Fruit fly (Drosophila melanogaster) whole organism, embryonic: ENCODE measurements around the gene Arpc4.

Source experiments
- Adf1 ChIP-seq: fragments of 200-800 bp; sonication (Bioruptor generic); IDR thresholded peaks from 2 replicates; pipeline ENCODE4 v1.3.6; 2022; ENCODE audit warnings: missing biosample characterization, missing genetic modification characterization
- B-H1 ChIP-seq: fragments of 200-800 bp; sonication (Bioruptor generic); IDR thresholded peaks from 3 replicates; pipeline ENCODE4 v1.3.6; 2022; ENCODE audit warnings: missing biosample characterization, missing genetic modification characterization
- BEAF-32 ChIP-seq: fragments of 200-800 bp; sonication (Bioruptor generic); optimal IDR thresholded peaks from 3 replicates; lab custom pipeline; 2017; ENCODE audit warnings: missing biosample characterization, missing genetic modification characterization, mild to moderate bottlenecking, moderate library complexity, missing genetic modification reagents
- Bdp1 ChIP-seq: fragments of 200-800 bp; sonication (Bioruptor generic); optimal IDR thresholded peaks from 3 replicates; lab custom pipeline; 2016; ENCODE audit warnings: missing biosample characterization, missing genetic modification characterization
- BtbVII ChIP-seq: fragments of 200-800 bp; sonication (Bioruptor generic); optimal IDR thresholded peaks from 3 replicates; lab custom pipeline; 2017; ENCODE audit warnings: missing biosample characterization, mild to moderate bottlenecking, missing genetic modification characterization
- CG10267 ChIP-seq: fragments of 200-800 bp; sonication (Bioruptor generic); optimal IDR thresholded peaks from 2 replicates; lab custom pipeline; 2018; ENCODE audit warnings: missing biosample characterization, mild to moderate bottlenecking, missing genetic modification characterization, moderate library complexity
- CG10979 ChIP-seq: fragments of 200-800 bp; sonication (Bioruptor generic); optimal IDR thresholded peaks from 2 replicates; lab custom pipeline; 2018; ENCODE audit warnings: missing biosample characterization, mild to moderate bottlenecking, missing genetic modification characterization, moderate library complexity
- CG1603 ChIP-seq: fragments of 200-800 bp; sonication (Bioruptor generic); optimal IDR thresholded peaks from 2 replicates; lab custom pipeline; 2019; ENCODE audit warnings: missing biosample characterization, mild to moderate bottlenecking, missing genetic modification characterization, moderate library complexity
- CG2199 ChIP-seq: fragments of 200-800 bp; sonication (Bioruptor generic); IDR thresholded peaks from 3 replicates; pipeline ENCODE4 v1.3.6; 2022; ENCODE audit warnings: missing biosample characterization, missing genetic modification characterization
- CG2202 ChIP-seq: fragments of 200-800 bp; sonication (Bioruptor generic); optimal IDR thresholded peaks from 2 replicates; lab custom pipeline; 2018; ENCODE audit warnings: missing biosample characterization, mild to moderate bottlenecking, missing genetic modification characterization
- CG30403 ChIP-seq: fragments of 200-800 bp; sonication (Bioruptor generic); optimal IDR thresholded peaks from 3 replicates; lab custom pipeline; 2016; ENCODE audit warnings: missing biosample characterization, missing genetic modification characterization
- CG3281 ChIP-seq: fragments of 200-800 bp; sonication (Bioruptor generic); optimal IDR thresholded peaks from 3 replicates; lab custom pipeline; 2017; ENCODE audit warnings: missing biosample characterization, mild to moderate bottlenecking, missing genetic modification characterization
- CG5180 ChIP-seq: fragments of 200-800 bp; sonication (Bioruptor generic); optimal IDR thresholded peaks from 3 replicates; lab custom pipeline; 2017; ENCODE audit warnings: missing biosample characterization, missing genetic modification characterization, mild to moderate bottlenecking, moderate library complexity, missing genetic modification reagents
- CG7745 ChIP-seq: fragments of 200-800 bp; sonication (Bioruptor generic); optimal IDR thresholded peaks from 2 replicates; lab custom pipeline; 2018; ENCODE audit warnings: missing biosample characterization, mild to moderate bottlenecking, missing genetic modification characterization, moderate library complexity
- Dip3 ChIP-seq: fragments of 200-800 bp; sonication (Bioruptor generic); optimal IDR thresholded peaks from 3 replicates; lab custom pipeline; 2016; ENCODE audit warnings: missing biosample characterization, missing genetic modification characterization
- Ets97D ChIP-seq: fragments of 200-800 bp; sonication (Bioruptor generic); optimal IDR thresholded peaks from 3 replicates; lab custom pipeline; 2016; ENCODE audit warnings: missing biosample characterization, missing genetic modification characterization
- Gsc ChIP-seq: fragments of 200-800 bp; sonication (Bioruptor generic); IDR thresholded peaks from 2 replicates; pipeline ENCODE4 v1.3.6; 2022; ENCODE audit warnings: missing biosample characterization, missing genetic modification characterization
- HLH4C ChIP-seq: fragments of 200-800 bp; sonication (Bioruptor generic); IDR thresholded peaks from 3 replicates; pipeline ENCODE4 v1.3.6; 2022; ENCODE audit warnings: missing biosample characterization, missing genetic modification characterization; ENCODE audit not compliant: partially characterized antibody
- HLH54F ChIP-seq: fragments of 200-800 bp; sonication (Bioruptor generic); optimal IDR thresholded peaks from 3 replicates; lab custom pipeline; 2016; ENCODE audit warnings: missing biosample characterization, missing genetic modification characterization
- HLHmδ ChIP-seq: fragments of 200-800 bp; sonication (Bioruptor generic); optimal IDR thresholded peaks from 2 replicates; lab custom pipeline; 2018; ENCODE audit warnings: missing biosample characterization, mild to moderate bottlenecking, missing genetic modification characterization, moderate library complexity
- Pdp1 ChIP-seq, 2 experiments: fragments of 200-800 bp; sonication (Bioruptor generic); optimal IDR thresholded peaks; 3 replicates each; lab custom pipeline; 2016; ENCODE audit warnings: missing biosample characterization in 2 of 2, missing genetic modification characterization in 2 of 2, mild to moderate bottlenecking in 1 of 2, moderate library complexity in 1 of 2
- Side ChIP-seq: fragments of 200-800 bp; sonication (Bioruptor generic); optimal IDR thresholded peaks from 2 replicates; lab custom pipeline; 2016; ENCODE audit warnings: missing biosample characterization, missing genetic modification characterization
- Sox102F ChIP-seq: fragments of 200-800 bp; sonication (Bioruptor generic); optimal IDR thresholded peaks from 2 replicates; lab custom pipeline; 2018; ENCODE audit warnings: missing biosample characterization, mild to moderate bottlenecking, missing genetic modification characterization, moderate library complexity
- TFAM ChIP-seq: fragments of 200-800 bp; sonication (Bioruptor generic); optimal IDR thresholded peaks from 2 replicates; lab custom pipeline; 2017; ENCODE audit warnings: missing biosample characterization, missing genetic modification characterization, inconsistent platforms
- YL-1 ChIP-seq: fragments of 200-800 bp; sonication (Bioruptor generic); optimal IDR thresholded peaks from 3 replicates; lab custom pipeline; 2017; ENCODE audit warnings: missing biosample characterization, mild to moderate bottlenecking, missing genetic modification characterization
- bbx ChIP-seq: fragments of 200-800 bp; sonication (Bioruptor generic); IDR thresholded peaks from 2 replicates; pipeline ENCODE4 v1.3.6; 2022; ENCODE audit warnings: missing biosample characterization, missing genetic modification characterization; ENCODE audit not compliant: partially characterized antibody
- bcd ChIP-seq: fragments of 200-800 bp; sonication (Bioruptor generic); optimal IDR thresholded peaks from 2 replicates; lab custom pipeline; 2017; ENCODE audit warnings: missing biosample characterization, mild to moderate bottlenecking, missing genetic modification characterization
- bsh ChIP-seq, 2 experiments: fragments of 200-800 bp; sonication (Bioruptor generic); optimal IDR thresholded peaks; 2 replicates each; lab custom pipeline; 2017 to 2018; ENCODE audit warnings: mild to moderate bottlenecking in 2 of 2, missing biosample characterization in 2 of 2, missing genetic modification characterization in 2 of 2, moderate library complexity in 1 of 2
- cato ChIP-seq: fragments of 200-800 bp; sonication (Bioruptor generic); optimal IDR thresholded peaks from 2 replicates; lab custom pipeline; 2016; ENCODE audit warnings: missing biosample characterization, missing genetic modification characterization, borderline replicate concordance
- chm ChIP-seq: fragments of 200-800 bp; sonication (Bioruptor generic); IDR thresholded peaks from 2 replicates; pipeline ENCODE4 v1.3.6; 2022; ENCODE audit warnings: missing biosample characterization, missing genetic modification characterization
- crc ChIP-seq: fragments of 200-800 bp; sonication (Bioruptor generic); optimal IDR thresholded peaks from 2 replicates; lab custom pipeline; 2016; ENCODE audit warnings: missing biosample characterization, missing genetic modification characterization
- fd102C ChIP-seq: fragments of 200-800 bp; sonication (Bioruptor generic); optimal IDR thresholded peaks from 2 replicates; lab custom pipeline; 2018; ENCODE audit warnings: missing biosample characterization, mild to moderate bottlenecking, missing genetic modification characterization, moderate library complexity
- fd3F ChIP-seq: fragments of 200-800 bp; sonication (Bioruptor generic); optimal IDR thresholded peaks from 2 replicates; lab custom pipeline; 2018; ENCODE audit warnings: missing biosample characterization, mild to moderate bottlenecking, missing genetic modification characterization, moderate library complexity
- gcm ChIP-seq: fragments of 200-800 bp; sonication (Bioruptor generic); optimal IDR thresholded peaks from 2 replicates; lab custom pipeline; 2019; ENCODE audit warnings: missing biosample characterization, mild to moderate bottlenecking, missing genetic modification characterization, moderate library complexity
- gcm2 ChIP-seq: fragments of 200-800 bp; sonication (Bioruptor generic); optimal IDR thresholded peaks from 2 replicates; lab custom pipeline; 2016; ENCODE audit warnings: missing biosample characterization, missing genetic modification characterization
- gsb-n ChIP-seq: fragments of 200-800 bp; sonication (Bioruptor generic); optimal IDR thresholded peaks from 3 replicates; lab custom pipeline; 2018; ENCODE audit warnings: missing biosample characterization, mild to moderate bottlenecking, missing genetic modification characterization
- gt ChIP-seq: fragments of 200-800 bp; sonication (Bioruptor generic); IDR thresholded peaks from 2 replicates; pipeline ENCODE4 v1.3.6; 2022; ENCODE audit warnings: missing biosample characterization, missing genetic modification characterization
- her ChIP-seq: fragments of 200-800 bp; sonication (Bioruptor generic); optimal IDR thresholded peaks from 2 replicates; lab custom pipeline; 2016; ENCODE audit warnings: missing biosample characterization, missing genetic modification characterization
- hkb ChIP-seq, 2 experiments: fragments of 200-800 bp in 1 of 2; fragments of >200 bp in 1 of 2; sonication (Bioruptor generic) in 1 of 2; IDR thresholded peaks in 1 of 2; optimal IDR thresholded peaks in 1 of 2; 2 replicates each; pipeline versions ENCODE4 v1.3.6 to Lab custom; 2017 to 2022; ENCODE audit warnings: missing biosample characterization in 1 of 2, missing genetic modification characterization in 1 of 2
- inv ChIP-seq: fragments of 200-800 bp; sonication (Bioruptor generic); IDR thresholded peaks from 2 replicates; pipeline ENCODE4 v1.3.6; 2022; ENCODE audit warnings: missing biosample characterization, missing genetic modification characterization; ENCODE audit not compliant: partially characterized antibody
- pros ChIP-seq: fragments of 200-800 bp; sonication (Bioruptor generic); optimal IDR thresholded peaks from 3 replicates; lab custom pipeline; 2019; ENCODE audit warnings: missing biosample characterization, mild to moderate bottlenecking, missing genetic modification characterization, moderate library complexity
- sc ChIP-seq, 3 experiments: fragments of >200 bp in 2 of 3; fragments of 200-800 bp in 1 of 3; sonication (Bioruptor generic) in 1 of 3; optimal IDR thresholded peaks; 2 replicates in 2 of 3; 3 replicates in 1 of 3; lab custom pipeline; 2017; ENCODE audit warnings: mild to moderate bottlenecking in 1 of 3, missing biosample characterization in 1 of 3, missing genetic modification characterization in 1 of 3, missing genetic modification reagents in 1 of 3
- sens ChIP-seq: fragments of 200-800 bp; sonication (Bioruptor generic); peaks from one replicate; lab custom pipeline; 2016; ENCODE audit warnings: missing biosample characterization, missing genetic modification characterization
- sqz ChIP-seq: fragments of 200-800 bp; sonication (Bioruptor generic); optimal IDR thresholded peaks from 3 replicates; lab custom pipeline; 2018; ENCODE audit warnings: missing biosample characterization, mild to moderate bottlenecking, missing genetic modification characterization
- vvl ChIP-seq: fragments of 200-800 bp; sonication (Bioruptor generic); IDR thresholded peaks from 2 replicates; pipeline ENCODE4 v1.3.6; 2022; ENCODE audit warnings: missing biosample characterization, missing genetic modification characterization
- z ChIP-seq: fragments of 200-800 bp; sonication (Bioruptor generic); IDR thresholded peaks from 3 replicates; pipeline ENCODE4 v1.3.6; 2022; ENCODE audit warnings: missing biosample characterization, missing genetic modification characterization

Gene Arpc4

DNA sequence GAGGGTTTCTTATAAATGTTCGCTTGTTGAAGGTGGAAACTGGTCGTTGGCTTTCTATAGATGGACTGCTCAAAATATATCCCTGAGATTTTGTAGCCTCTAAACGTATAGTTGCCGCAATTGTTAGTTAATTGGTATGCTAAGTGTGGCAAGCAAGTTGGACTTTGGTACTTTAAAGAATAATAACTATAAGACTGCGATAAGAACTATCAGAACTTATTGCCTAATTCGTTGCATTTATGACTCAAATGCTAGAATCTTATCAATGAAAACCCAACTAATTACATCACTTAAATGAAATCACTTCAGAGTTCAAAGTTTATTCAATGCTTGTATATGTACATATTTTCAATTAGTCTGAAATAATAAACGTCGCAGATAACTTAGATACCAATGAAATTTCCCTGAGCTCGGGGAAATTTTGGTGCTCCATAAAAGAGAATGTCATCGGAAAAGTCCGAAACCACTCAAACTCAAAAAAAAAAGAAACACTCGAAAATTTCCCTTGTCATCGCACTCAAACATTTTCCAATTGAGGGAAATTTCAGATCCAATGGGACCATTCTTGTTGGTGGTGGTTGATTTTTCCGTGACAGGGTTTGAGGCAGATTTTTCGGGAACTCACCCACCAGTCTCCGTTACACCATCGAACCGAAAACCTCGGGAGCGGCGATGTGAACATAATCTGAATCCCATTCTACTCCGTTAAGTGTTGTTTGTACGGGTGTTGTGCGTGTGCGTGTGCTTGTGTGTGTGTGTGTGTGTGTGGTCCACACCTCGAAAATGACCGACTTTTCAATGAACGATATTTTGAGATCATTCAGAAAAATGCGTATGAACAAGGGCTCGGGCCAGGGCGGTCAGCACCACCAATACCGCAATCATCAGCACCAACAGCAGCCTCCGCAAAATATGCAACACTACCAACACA is 33.9 kb upstream of the Arpc4 start, which contains the start of gene CG45075 (continued):
- TF ChIP-seq gt (no peak), bbx (GFP tag; lab: Robert Waterston, UW) (peak; percentile 27; the same call in 1 of the 2 replicates), HLH4C (GFP tag; lab: Robert Waterston, UW) (no peak), sens (GFP tag; lab: Kevin White, UChicago) (peak; percentile 54), HLHmδ (GFP tag; lab: Kevin White, UChicago) (peak; percentile 74), CG1603 (tag; lab: Kevin White, UChicago) (peak; percentile 2), gcm2 (no peak), gcm (GFP tag; lab: Kevin White, UChicago) (peak; percentile 60), crc (no peak), chm (GFP tag; lab: Robert Waterston, UW) (peak; percentile 87; the same call in 1 of the 2 replicates), Gsc (GFP tag; lab: Robert Waterston, UW) (no peak), bcd (GFP tag; lab: Kevin White, UChicago) (no peak), Ets97D (GFP tag; lab: Kevin White, UChicago) (peak; percentile 6), cato (GFP tag; lab: Kevin White, UChicago) (no peak), Dip3 (no peak), HLH54F (no peak), fd3F (no peak), CG5180 (GFP tag; lab: Kevin White, UChicago) (peak; percentile 94), sc (optimal IDR thresholded peaks at IDR 0.05; lab: Kevin White, UChicago) (no peak), sc (GFP tag; optimal IDR thresholded peaks at IDR 0.05; lab: Kevin White, UChicago) (no peak), CG7745 (peak; percentile 32), Sox102F (GFP tag; lab: Kevin White, UChicago) (no peak), CG10979 (tag; lab: Kevin White, UChicago) (peak; percentile 26), Bdp1 (GFP tag; lab: Kevin White, UChicago) (no peak), Pdp1 (GFP tag; optimal IDR thresholded peaks at IDR 0.05; lab: Kevin White, UChicago) (peak in 1 of 2 experiments; percentile 37), YL-1 (GFP tag; lab: Kevin White, UChicago) (no peak), gsb-n (peak; percentile 36), her (GFP tag; lab: Kevin White, UChicago) (peak; percentile 26), inv (no peak), B-H1 (no peak), Adf1 (GFP tag; lab: Robert Waterston, UW) (no peak), Side (GFP tag; lab: Kevin White, UChicago) (no peak), CG10267 (peak; percentile 10), pros (peak; percentile 41), vvl (GFP tag; lab: Robert Waterston, UW) (peak; percentile 64; the same call in 1 of the 2 replicates), fd102C (GFP tag; lab: Kevin White, UChicago) (no peak), hkb (optimal IDR thresholded peaks at IDR 0.05; lab: Kevin White, UChicago) (no peak), hkb (GFP tag; IDR thresholded peaks at IDR 0.05; lab: Robert Waterston, UW) (no peak), CG2202 (peak; percentile 35), BEAF-32 (no peak), BtbVII (no peak), TFAM (GFP tag; lab: Kevin White, UChicago) (no peak), sqz (GFP tag; lab: Kevin White, UChicago) (peak; percentile 61), z (peak; percentile 97), CG2199 (0 out of 3 replicates have a peak, but pooled peaks have one; percentile 11), CG3281 (GFP tag; lab: Kevin White, UChicago) (no peak), bsh (GFP tag; optimal IDR thresholded peaks at IDR 0.05; lab: Kevin White, UChicago) (peak in 1 of 2 experiments; percentile 23), CG30403 (GFP tag; lab: Kevin White, UChicago) (no peak)
